Fruit fly (Drosophila melanogaster) S2 (cell line): ENCODE results near the gene CG2577.

Source experiments
- CG8478 ChIP-seq: fragments of >200 bp; optimal IDR thresholded peaks from 2 replicates; lab custom pipeline; 2018
- CTCF ChIP-seq, 2 experiments: fragments of >200 bp; optimal IDR thresholded peaks; 2 replicates each; lab custom pipeline; 2018

The CG2577 gene

dm6 chrX:12372818-12373217 is at the start of gene CG2577:
TSS of gene CG2577 (plus strand) at chrX:12373118.
- no peak for TF ChIP-seq CG8478 (lab: Kevin White, UChicago)
- no peak for TF ChIP-seq CTCF (optimal IDR thresholded peaks at IDR 0.05; lab: Kevin White, UChicago)

dm6 chrX:12353433-12353832 is 19.5 kb upstream of the CG2577 start:
- TF ChIP-seq CG8478 (lab: Kevin White, UChicago) (no peak), CTCF (optimal IDR thresholded peaks at IDR 0.05; lab: Kevin White, UChicago) (peak; percentile 48 to 62)

- TF ChIP-seq CTCF (optimal IDR thresholded peaks at IDR 0.05; lab: Kevin White, UChicago) (no peak), CG8478 (lab: Kevin White, UChicago) (no peak)
Observed at dm6 chrX:12356093-12356492, 16.8 kb upstream of the CG2577 start.

- no peak for TF ChIP-seq CG8478 (lab: Kevin White, UChicago)
- no peak for TF ChIP-seq CTCF (optimal IDR thresholded peaks at IDR 0.05; lab: Kevin White, UChicago)
Observed at dm6 chrX:12377655-12378054, 4.7 kb downstream of the CG2577 start, which contains the start of gene Ir11a. TSS of gene Ir11a (minus strand) at chrX:12377755.

- TF ChIP-seq CTCF (optimal IDR thresholded peaks at IDR 0.05; lab: Kevin White, UChicago) (peak; percentile 46 to 75), CG8478 (lab: Kevin White, UChicago) (no peak)
Observed at dm6 chrX:12386255-12386654, 13.3 kb downstream of the CG2577 start.

dm6 chrX:12389138-12389537 is 16.2 kb downstream of the CG2577 start:
- TF ChIP-seq CTCF (optimal IDR thresholded peaks at IDR 0.05; lab: Kevin White, UChicago): no peak
- no peak for TF ChIP-seq CG8478 (lab: Kevin White, UChicago)

- TF ChIP-seq CG8478 (lab: Kevin White, UChicago): no peak
- TF ChIP-seq CTCF (optimal IDR thresholded peaks at IDR 0.05; lab: Kevin White, UChicago): no peak
Observed at dm6 chrX:12391732-12392131, 18.8 kb downstream of the CG2577 start.

- TF ChIP-seq CG8478 (lab: Kevin White, UChicago) (no peak), CTCF (optimal IDR thresholded peaks at IDR 0.05; lab: Kevin White, UChicago) (no peak)
Observed at dm6 chrX:12408377-12408911, 35.5 kb downstream of the CG2577 start, which contains the start of the genes CG32651 and CG2574. TSS of gene CG32651 (minus strand) at chrX:12408477. TSS of gene CG2574 (plus strand) at chrX:12408861.
